Fruit fly (Drosophila melanogaster) whole organism, adult: ENCODE measurements around the gene Syp.

Experiments
- CG14711 ChIP-seq: fragments of 200-800 bp; sonication (Bioruptor generic); optimal IDR thresholded peaks from 2 replicates; lab custom pipeline; 2018; ENCODE audit warnings: missing biosample characterization, mild to moderate bottlenecking, missing genetic modification characterization, moderate library complexity
- CG33017 ChIP-seq: fragments of 200-800 bp; sonication (Bioruptor generic); optimal IDR thresholded peaks from 2 replicates; lab custom pipeline; 2018; ENCODE audit warnings: missing biosample characterization, mild to moderate bottlenecking, missing genetic modification characterization, moderate library complexity
- CG5204 ChIP-seq: fragments of 200-800 bp; sonication (Bioruptor generic); optimal IDR thresholded peaks from 2 replicates; lab custom pipeline; 2016; ENCODE audit warnings: missing biosample characterization, missing genetic modification characterization
- CG7045 ChIP-seq: fragments of 200-800 bp; sonication (Bioruptor generic); optimal IDR thresholded peaks from 2 replicates; lab custom pipeline; 2017; ENCODE audit warnings: missing biosample characterization, mild to moderate bottlenecking, missing genetic modification characterization
- CG7101 ChIP-seq: fragments of 200-800 bp; sonication (Bioruptor generic); optimal IDR thresholded peaks from 2 replicates; lab custom pipeline; 2018; ENCODE audit warnings: missing biosample characterization, mild to moderate bottlenecking, missing genetic modification characterization, moderate library complexity
- Clk ChIP-seq: fragments of 200-800 bp; sonication (Bioruptor generic); optimal IDR thresholded peaks from 2 replicates; lab custom pipeline; 2017; ENCODE audit warnings: missing biosample characterization, missing genetic modification characterization
- Crg-1 ChIP-seq: fragments of 200-800 bp; sonication (Bioruptor generic); optimal IDR thresholded peaks from 2 replicates; lab custom pipeline; 2016; ENCODE audit warnings: missing biosample characterization, missing genetic modification characterization
- Mnt ChIP-seq: fragments of 200-800 bp; sonication (Bioruptor generic); optimal IDR thresholded peaks from 2 replicates; lab custom pipeline; 2016; ENCODE audit warnings: missing biosample characterization, mild to moderate bottlenecking, missing genetic modification characterization
- bab1 ChIP-seq: fragments of 200-800 bp; sonication (Bioruptor generic); optimal IDR thresholded peaks from 3 replicates; lab custom pipeline; 2019; ENCODE audit warnings: missing biosample characterization, mild to moderate bottlenecking, missing genetic modification characterization, moderate library complexity
- cic ChIP-seq: fragments of 200-800 bp; sonication (Bioruptor generic); optimal IDR thresholded peaks from 2 replicates; lab custom pipeline; 2017; ENCODE audit warnings: missing biosample characterization, mild to moderate bottlenecking, missing genetic modification characterization, moderate library complexity
- kay ChIP-seq: fragments of 200-800 bp; sonication (Bioruptor generic); peaks from one replicate; lab custom pipeline; 2016; ENCODE audit warnings: missing biosample characterization, missing genetic modification characterization, borderline replicate concordance
- pad ChIP-seq: fragments of 200-800 bp; sonication (Bioruptor generic); optimal IDR thresholded peaks from 3 replicates; lab custom pipeline; 2017; ENCODE audit warnings: missing biosample characterization, missing genetic modification characterization, mild to moderate bottlenecking, moderate library complexity, missing genetic modification reagents
- toe ChIP-seq: fragments of 200-800 bp; sonication (Bioruptor generic); optimal IDR thresholded peaks from 2 replicates; lab custom pipeline; 2016; ENCODE audit warnings: missing biosample characterization, missing genetic modification characterization

- TF ChIP-seq pad (GFP tag; lab: Kevin White, UChicago) (no peak), CG5204 (no peak), Mnt (GFP tag; lab: Kevin White, UChicago) (no peak), kay (peak; percentile 48), Clk (GFP tag; lab: Kevin White, UChicago) (no peak), Crg-1 (GFP tag; lab: Kevin White, UChicago) (no peak), bab1 (GFP tag; lab: Kevin White, UChicago) (no peak), CG7045 (GFP tag; lab: Kevin White, UChicago) (no peak), CG14711 (tag; lab: Kevin White, UChicago) (no peak), CG33017 (tag; lab: Kevin White, UChicago) (no peak), toe (GFP tag; lab: Kevin White, UChicago) (no peak), cic (GFP tag; lab: Kevin White, UChicago) (no peak), CG7101 (tag; lab: Kevin White, UChicago) (no peak)
Measured at dm6 chr3R:20846316-20846715, 89.8 kb downstream of the Syp start.
